Worm (Caenorhabditis elegans): Measurements from ENCODE around the gene cutc-1.

DNA sequence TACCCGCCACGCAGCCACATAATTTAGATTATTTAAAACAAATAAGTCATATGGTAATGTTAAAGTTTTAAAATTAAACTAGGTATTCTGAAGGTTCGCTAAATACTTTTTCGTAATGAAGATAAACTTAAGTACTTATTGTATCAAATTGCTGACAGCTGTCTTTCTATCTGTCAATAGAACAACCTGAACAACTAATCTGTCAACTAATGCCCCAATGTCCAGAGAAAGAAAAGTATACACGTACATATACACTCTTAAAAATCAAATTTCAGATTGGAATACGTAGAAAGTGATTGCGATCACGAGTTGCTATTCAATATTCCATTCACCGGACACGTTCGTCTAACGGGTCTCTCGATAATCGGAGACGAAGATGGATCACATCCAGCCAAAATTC, 7.3 kb upstream of the cutc-1 start:
- TF ChIP-seq nhr-179 (tag; optimal IDR thresholded peaks at IDR 0.05) (no peak), ama-1 (optimal IDR thresholded peaks at IDR 0.05) (no peak), ama-1 (GFP tag; optimal IDR thresholded peaks at IDR 0.05) (no peak), madf-10 (tag; optimal IDR thresholded peaks at IDR 0.05) (no peak), F37B4.10 (GFP tag; IDR thresholded peaks at IDR 0.05) (no peak), ZK185.1 (tag; optimal IDR thresholded peaks at IDR 0.05; ENCODE audit: poor library complexity, severe bottlenecking) (no peak), efl-1 (GFP tag; optimal IDR thresholded peaks at IDR 0.05) (no peak)

Data from whole organism, young adult.